Worm (Caenorhabditis elegans): Measurements from ENCODE around the gene slcr-46.3.

ce11 chrV:9754459-9754858, 30.6 kb upstream of the slcr-46.3 start, which contains the start of gene F58E6.5:
- TF ChIP-seq madf-6 (GFP tag; IDR thresholded peaks at IDR 0.05) (no peak), T26A5.8 (tag; optimal IDR thresholded peaks at IDR 0.05) (no peak), egrh-3 (GFP tag; IDR thresholded peaks at IDR 0.05) (no peak), rec-8 (tag; optimal IDR thresholded peaks at IDR 0.05) (no peak), ztf-28 (GFP tag; IDR thresholded peaks at IDR 0.05) (no peak)
